Fruit fly (Drosophila melanogaster) whole organism, embryonic: Measurements from ENCODE around the gene dgt2.

ENCODE experiments used
- Bgb ChIP-seq: fragments of 200-800 bp; sonication (Bioruptor generic); IDR thresholded peaks from 2 replicates; pipeline ENCODE4 v1.3.6; 2022; ENCODE audit warnings: missing biosample characterization, missing genetic modification characterization; ENCODE audit not compliant: partially characterized antibody
- CG10147 ChIP-seq: fragments of 200-800 bp; sonication (Bioruptor generic); optimal IDR thresholded peaks from 2 replicates; lab custom pipeline; 2019; ENCODE audit warnings: missing biosample characterization, mild to moderate bottlenecking, missing genetic modification characterization, moderate library complexity
- CG1024 ChIP-seq: fragments of 200-800 bp; sonication (Bioruptor generic); IDR thresholded peaks from 2 replicates; pipeline ENCODE4 v1.3.6; 2022; ENCODE audit warnings: missing biosample characterization, missing genetic modification characterization
- CG11093 ChIP-seq: fragments of 200-800 bp; sonication (Bioruptor generic); IDR thresholded peaks from 3 replicates; pipeline ENCODE4 v1.3.6; 2022; ENCODE audit warnings: missing biosample characterization, missing genetic modification characterization
- CG11247 ChIP-seq: fragments of 200-800 bp; sonication (Bioruptor generic); IDR thresholded peaks from 2 replicates; pipeline ENCODE4 v1.3.6; 2022; ENCODE audit warnings: missing biosample characterization, missing genetic modification characterization
- CG11695 ChIP-seq: fragments of 200-800 bp; sonication (Bioruptor generic); IDR thresholded peaks from 3 replicates; pipeline ENCODE4 v1.3.6; 2022; ENCODE audit warnings: missing biosample characterization, missing genetic modification characterization
- CG12769 ChIP-seq: fragments of 200-800 bp; sonication (Bioruptor generic); optimal IDR thresholded peaks from 2 replicates; lab custom pipeline; 2019; ENCODE audit warnings: missing biosample characterization, mild to moderate bottlenecking, missing genetic modification characterization, moderate library complexity
- CG12942 ChIP-seq: fragments of 200-800 bp; sonication (Bioruptor generic); optimal IDR thresholded peaks from 3 replicates; lab custom pipeline; 2016; ENCODE audit warnings: missing biosample characterization, missing genetic modification characterization
- CG14014 ChIP-seq: fragments of 200-800 bp; sonication (Bioruptor generic); IDR thresholded peaks from 2 replicates; pipeline ENCODE4 v1.3.6; 2022; ENCODE audit warnings: missing biosample characterization, missing genetic modification characterization
- CG14667 ChIP-seq: fragments of 200-800 bp; sonication (Bioruptor generic); IDR thresholded peaks from 2 replicates; pipeline ENCODE4 v1.3.6; 2022; ENCODE audit warnings: missing biosample characterization, missing genetic modification characterization
- CG15601 ChIP-seq: fragments of 200-800 bp; sonication (Bioruptor generic); optimal IDR thresholded peaks from 3 replicates; lab custom pipeline; 2019; ENCODE audit warnings: missing biosample characterization, mild to moderate bottlenecking, missing genetic modification characterization, moderate library complexity
- CG1647 ChIP-seq: fragments of 200-800 bp; sonication (Bioruptor generic); optimal IDR thresholded peaks from 3 replicates; lab custom pipeline; 2016; ENCODE audit warnings: missing biosample characterization, missing genetic modification characterization
- CG16813 ChIP-seq: fragments of 200-800 bp; sonication (Bioruptor generic); IDR thresholded peaks from 3 replicates; pipeline ENCODE4 v1.3.6; 2022; ENCODE audit warnings: missing biosample characterization, missing genetic modification characterization; ENCODE audit not compliant: partially characterized antibody
- CG17186 ChIP-seq: fragments of 200-800 bp; sonication (Bioruptor generic); optimal IDR thresholded peaks from 3 replicates; lab custom pipeline; 2017; ENCODE audit warnings: missing biosample characterization, missing genetic modification reagents, missing genetic modification characterization
- CG18262 ChIP-seq: fragments of 200-800 bp; optimal IDR thresholded peaks from 3 replicates; lab custom pipeline; 2019; ENCODE audit warnings: missing biosample characterization, mild to moderate bottlenecking, missing genetic modification characterization, moderate library complexity
- CG2202 ChIP-seq: fragments of 200-800 bp; sonication (Bioruptor generic); optimal IDR thresholded peaks from 2 replicates; lab custom pipeline; 2018; ENCODE audit warnings: missing biosample characterization, mild to moderate bottlenecking, missing genetic modification characterization
- CG33557 ChIP-seq: fragments of 200-800 bp; sonication (Bioruptor generic); optimal IDR thresholded peaks from 2 replicates; lab custom pipeline; 2019; ENCODE audit warnings: missing biosample characterization, mild to moderate bottlenecking, missing genetic modification characterization, moderate library complexity
- CG4328 ChIP-seq: fragments of 200-800 bp; sonication (Bioruptor generic); optimal IDR thresholded peaks from 3 replicates; lab custom pipeline; 2017; ENCODE audit warnings: missing biosample characterization, missing genetic modification reagents, missing genetic modification characterization
- CG6254 ChIP-seq: fragments of 200-800 bp; sonication (Bioruptor generic); optimal IDR thresholded peaks from 3 replicates; lab custom pipeline; 2017; ENCODE audit warnings: mild to moderate bottlenecking, missing biosample characterization, missing genetic modification reagents, missing genetic modification characterization
- CG7357 ChIP-seq: fragments of 200-800 bp; sonication (Bioruptor generic); IDR thresholded peaks from 3 replicates; pipeline ENCODE4 v1.3.6; 2022; ENCODE audit warnings: missing biosample characterization, missing genetic modification characterization
- CG7556 ChIP-seq: fragments of 200-800 bp; sonication (Bioruptor generic); optimal IDR thresholded peaks from 2 replicates; lab custom pipeline; 2017; ENCODE audit warnings: missing biosample characterization, mild to moderate bottlenecking, missing genetic modification characterization
- CG8478 ChIP-seq: fragments of >200 bp; optimal IDR thresholded peaks from 2 replicates; lab custom pipeline; 2018
- CTCF ChIP-seq: fragments of 200-800 bp; sonication (Bioruptor generic); optimal IDR thresholded peaks from 2 replicates; lab custom pipeline; 2017; ENCODE audit warnings: missing biosample characterization, mild to moderate bottlenecking, missing genetic modification characterization, moderate library complexity
- Doc3 ChIP-seq: fragments of 200-800 bp; sonication (Bioruptor generic); IDR thresholded peaks from 3 replicates; pipeline ENCODE4 v1.3.6; 2022; ENCODE audit warnings: missing biosample characterization, missing genetic modification characterization; ENCODE audit not compliant: partially characterized antibody
- E2f2 ChIP-seq: fragments of 200-800 bp; sonication (Bioruptor generic); IDR thresholded peaks from 2 replicates; pipeline ENCODE4 v1.3.6; 2022; ENCODE audit warnings: missing biosample characterization, missing genetic modification characterization
- Lhr ChIP-seq: fragments of 200-800 bp; sonication (Bioruptor generic); optimal IDR thresholded peaks from 3 replicates; lab custom pipeline; 2017; ENCODE audit warnings: mild to moderate bottlenecking, missing biosample characterization, missing genetic modification reagents, missing genetic modification characterization
- MTF-1 ChIP-seq: fragments of 200-800 bp; sonication (Bioruptor generic); optimal IDR thresholded peaks from 2 replicates; lab custom pipeline; 2018; ENCODE audit warnings: missing biosample characterization, mild to moderate bottlenecking, missing genetic modification characterization, borderline replicate concordance
- Neu2 ChIP-seq: fragments of 200-800 bp; sonication (Bioruptor generic); optimal IDR thresholded peaks from 3 replicates; lab custom pipeline; 2016; ENCODE audit warnings: missing biosample characterization, missing genetic modification characterization, borderline replicate concordance
- Sox100B ChIP-seq: fragments of 200-800 bp; sonication (Bioruptor generic); optimal IDR thresholded peaks from 3 replicates; lab custom pipeline; 2018; ENCODE audit warnings: missing biosample characterization, mild to moderate bottlenecking, missing genetic modification characterization
- Sry-β ChIP-seq: fragments of 200-800 bp; sonication (Bioruptor generic); optimal IDR thresholded peaks from 2 replicates; lab custom pipeline; 2018; ENCODE audit warnings: missing biosample characterization, mild to moderate bottlenecking, missing genetic modification characterization, moderate library complexity
- TFAM ChIP-seq: fragments of 200-800 bp; sonication (Bioruptor generic); optimal IDR thresholded peaks from 2 replicates; lab custom pipeline; 2017; ENCODE audit warnings: missing biosample characterization, missing genetic modification characterization, inconsistent platforms
- ato ChIP-seq: fragments of 200-800 bp; sonication (Bioruptor generic); IDR thresholded peaks from 2 replicates; pipeline ENCODE4 v1.3.6; 2022; ENCODE audit warnings: missing biosample characterization, missing genetic modification characterization; ENCODE audit not compliant: partially characterized antibody
- bbx ChIP-seq: fragments of 200-800 bp; sonication (Bioruptor generic); IDR thresholded peaks from 2 replicates; pipeline ENCODE4 v1.3.6; 2022; ENCODE audit warnings: missing biosample characterization, missing genetic modification characterization; ENCODE audit not compliant: partially characterized antibody
- cato ChIP-seq: fragments of 200-800 bp; sonication (Bioruptor generic); optimal IDR thresholded peaks from 2 replicates; lab custom pipeline; 2016; ENCODE audit warnings: missing biosample characterization, missing genetic modification characterization, borderline replicate concordance
- crc ChIP-seq: fragments of 200-800 bp; sonication (Bioruptor generic); optimal IDR thresholded peaks from 2 replicates; lab custom pipeline; 2016; ENCODE audit warnings: missing biosample characterization, missing genetic modification characterization
- dpn ChIP-seq, 2 experiments: fragments of 200-800 bp; sonication (Bioruptor generic); optimal IDR thresholded peaks; 3 replicates each; lab custom pipeline; 2016; ENCODE audit warnings: missing biosample characterization in 2 of 2, missing genetic modification characterization in 2 of 2
- emc ChIP-seq: fragments of 200-800 bp; sonication (Bioruptor generic); optimal IDR thresholded peaks from 2 replicates; lab custom pipeline; 2016; ENCODE audit warnings: missing biosample characterization, missing genetic modification characterization
- her ChIP-seq: fragments of 200-800 bp; sonication (Bioruptor generic); optimal IDR thresholded peaks from 2 replicates; lab custom pipeline; 2016; ENCODE audit warnings: missing biosample characterization, missing genetic modification characterization
- lov ChIP-seq, 2 experiments: fragments of 200-800 bp in 1 of 2; fragments of >200 bp in 1 of 2; sonication (Bioruptor generic) in 1 of 2; IDR thresholded peaks in 1 of 2; optimal IDR thresholded peaks in 1 of 2; 2 replicates in 1 of 2; 3 replicates in 1 of 2; pipeline versions ENCODE4 v1.3.6 to Lab custom; 2017 to 2022; ENCODE audit warnings: missing biosample characterization in 1 of 2, missing genetic modification characterization in 1 of 2
- mld ChIP-seq: fragments of 200-800 bp; sonication (Bioruptor generic); IDR thresholded peaks from 3 replicates; pipeline ENCODE4 v1.3.6; 2022; ENCODE audit warnings: missing biosample characterization, missing genetic modification characterization; ENCODE audit not compliant: partially characterized antibody
- onecut ChIP-seq: fragments of 200-800 bp; sonication (Bioruptor generic); IDR thresholded peaks from 2 replicates; pipeline ENCODE4 v1.3.6; 2022; ENCODE audit warnings: missing biosample characterization, missing genetic modification characterization
- pan ChIP-seq, 4 experiments: fragments of >200 bp in 3 of 4; fragments of 200-800 bp in 1 of 4; sonication (Bioruptor generic) in 1 of 4; optimal IDR thresholded peaks in 3 of 4; IDR thresholded peaks in 1 of 4; 2 replicates each; pipeline versions ENCODE4 v1.3.6 to Lab custom; 2017 to 2022; ENCODE audit warnings: missing biosample characterization in 2 of 4, missing genetic modification characterization in 2 of 4, mixed read lengths in 1 of 4
- pita ChIP-seq: fragments of 200-800 bp; sonication (Bioruptor generic); optimal IDR thresholded peaks from 2 replicates; lab custom pipeline; 2017; ENCODE audit warnings: missing biosample characterization, mild to moderate bottlenecking, missing genetic modification characterization
- scrt ChIP-seq: fragments of 200-800 bp; sonication (Bioruptor generic); optimal IDR thresholded peaks from 2 replicates; lab custom pipeline; 2018; ENCODE audit warnings: missing biosample characterization, mild to moderate bottlenecking, missing genetic modification characterization, moderate library complexity
- sens ChIP-seq: fragments of 200-800 bp; sonication (Bioruptor generic); peaks from one replicate; lab custom pipeline; 2016; ENCODE audit warnings: missing biosample characterization, missing genetic modification characterization
- sqz ChIP-seq: fragments of 200-800 bp; sonication (Bioruptor generic); optimal IDR thresholded peaks from 3 replicates; lab custom pipeline; 2018; ENCODE audit warnings: missing biosample characterization, mild to moderate bottlenecking, missing genetic modification characterization
- trem ChIP-seq: fragments of 200-800 bp; optimal IDR thresholded peaks from 3 replicates; lab custom pipeline; 2019; ENCODE audit warnings: missing biosample characterization, mild to moderate bottlenecking, missing genetic modification characterization, moderate library complexity
- zen2 ChIP-seq: fragments of 200-800 bp; sonication (Bioruptor generic); IDR thresholded peaks from 3 replicates; pipeline ENCODE4 v1.3.6; 2022; ENCODE audit warnings: missing biosample characterization, missing genetic modification characterization; ENCODE audit not compliant: partially characterized antibody

The dgt2 gene

dm6 chr2L:12010100-12010876 is 20.6 kb downstream of the dgt2 start (continued):
- TF ChIP-seq TFAM (GFP tag; lab: Kevin White, UChicago) (no peak), Sox100B (GFP tag; lab: Kevin White, UChicago) (no peak), ato (GFP tag; lab: Robert Waterston, UW) (no peak), lov (optimal IDR thresholded peaks at IDR 0.05; lab: Kevin White, UChicago) (no peak), lov (GFP tag; IDR thresholded peaks at IDR 0.05; lab: Robert Waterston, UW) (no peak), CG14014 (GFP tag; lab: Robert Waterston, UW) (no peak), CG17186 (GFP tag; lab: Kevin White, UChicago) (no peak), CG6254 (GFP tag; lab: Kevin White, UChicago) (peak; percentile 46), CTCF (GFP tag; lab: Kevin White, UChicago) (peak; percentile 18), CG10147 (GFP tag; lab: Kevin White, UChicago) (no peak), Bgb (no peak), Lhr (GFP tag; lab: Kevin White, UChicago) (peak; percentile 98), mld (GFP tag; lab: Robert Waterston, UW) (no peak), CG7556 (GFP tag; lab: Kevin White, UChicago) (no peak), CG15601 (tag; lab: Kevin White, UChicago) (peak; percentile 100), CG18262 (tag; lab: Kevin White, UChicago) (no peak), CG11093 (GFP tag; lab: Robert Waterston, UW) (no peak), onecut (GFP tag; lab: Robert Waterston, UW) (peak; percentile 63), crc (GFP tag; lab: Kevin White, UChicago) (no peak), zen2 (GFP tag; lab: Robert Waterston, UW) (no peak), Doc3 (GFP tag; lab: Robert Waterston, UW) (no peak), CG16813 (no peak), emc (no peak), CG7357 (GFP tag; lab: Robert Waterston, UW) (no peak), E2f2 (GFP tag; lab: Robert Waterston, UW) (no peak), CG1024 (no peak), CG11695 (GFP tag; lab: Robert Waterston, UW) (no peak), her (GFP tag; lab: Kevin White, UChicago) (no peak), MTF-1 (GFP tag; lab: Kevin White, UChicago) (peak; percentile 58), sqz (GFP tag; lab: Kevin White, UChicago) (peak; percentile 50), Neu2 (GFP tag; lab: Kevin White, UChicago) (no peak), sens (GFP tag; lab: Kevin White, UChicago) (peak; percentile 84), scrt (no peak), CG2202 (tag; lab: Kevin White, UChicago) (no peak), CG14667 (GFP tag; lab: Robert Waterston, UW) (no peak), pita (GFP tag; lab: Kevin White, UChicago) (no peak), bbx (GFP tag; lab: Robert Waterston, UW) (no peak), pan (optimal IDR thresholded peaks at IDR 0.05; lab: Kevin White, UChicago) (no peak), pan (GFP tag; optimal IDR thresholded peaks at IDR 0.05 in 1 of 2, IDR thresholded peaks at IDR 0.05 in 1 of 2) (no peak), Sry-β (GFP tag; lab: Kevin White, UChicago) (peak; percentile 36), CG11247 (no peak), CG8478 (lab: Kevin White, UChicago) (no peak), CG33557 (GFP tag; lab: Kevin White, UChicago) (peak; percentile 40), CG4328 (GFP tag; lab: Kevin White, UChicago) (peak; percentile 51), CG12769 (tag; lab: Kevin White, UChicago) (peak; percentile 97), cato (GFP tag; lab: Kevin White, UChicago) (no peak), dpn (GFP tag; optimal IDR thresholded peaks at IDR 0.05; lab: Kevin White, UChicago) (no peak), CG12942 (GFP tag; lab: Kevin White, UChicago) (no peak), CG1647 (GFP tag; lab: Kevin White, UChicago) (no peak), trem (peak; percentile 15)
